Fruit fly (Drosophila melanogaster) whole organism, embryonic: ENCODE measurements around the gene CG32428.

Experiments
- Aef1 ChIP-seq: fragments of 200-800 bp; sonication (Bioruptor generic); IDR thresholded peaks from 3 replicates; pipeline ENCODE4 v1.3.6; 2022; ENCODE audit warnings: missing biosample characterization, missing genetic modification characterization
- Asciz ChIP-seq: fragments of 200-800 bp; sonication (Bioruptor generic); optimal IDR thresholded peaks from 2 replicates; lab custom pipeline; 2017; ENCODE audit warnings: missing biosample characterization, mild to moderate bottlenecking, missing genetic modification characterization, missing genetic modification reagents
- Atf3 ChIP-seq: fragments of 200-800 bp; sonication (Bioruptor generic); optimal IDR thresholded peaks from 3 replicates; lab custom pipeline; 2016; ENCODE audit warnings: missing biosample characterization, missing genetic modification characterization
- CG11696 ChIP-seq: fragments of 200-800 bp; sonication (Bioruptor generic); IDR thresholded peaks from 2 replicates; pipeline ENCODE4 v1.3.6; 2022; ENCODE audit warnings: missing biosample characterization, missing genetic modification characterization
- CG12299 ChIP-seq: fragments of 200-800 bp; sonication (Bioruptor generic); optimal IDR thresholded peaks from 2 replicates; lab custom pipeline; 2018; ENCODE audit warnings: missing biosample characterization, mild to moderate bottlenecking, missing genetic modification characterization
- CG1603 ChIP-seq: fragments of 200-800 bp; sonication (Bioruptor generic); optimal IDR thresholded peaks from 2 replicates; lab custom pipeline; 2019; ENCODE audit warnings: missing biosample characterization, mild to moderate bottlenecking, missing genetic modification characterization, moderate library complexity
- CG16779 ChIP-seq: fragments of 200-800 bp; sonication (Bioruptor generic); IDR thresholded peaks from 2 replicates; pipeline ENCODE4 v1.3.6; 2022; ENCODE audit warnings: missing biosample characterization, missing genetic modification characterization
- CG18619 ChIP-seq: fragments of 200-800 bp; sonication (Bioruptor generic); optimal IDR thresholded peaks from 3 replicates; lab custom pipeline; 2017; ENCODE audit warnings: missing biosample characterization, mild to moderate bottlenecking, missing genetic modification characterization
- CG2202 ChIP-seq: fragments of 200-800 bp; sonication (Bioruptor generic); optimal IDR thresholded peaks from 2 replicates; lab custom pipeline; 2018; ENCODE audit warnings: missing biosample characterization, mild to moderate bottlenecking, missing genetic modification characterization
- CG31365 ChIP-seq: fragments of 200-800 bp; sonication (Bioruptor generic); optimal IDR thresholded peaks from 2 replicates; lab custom pipeline; 2018; ENCODE audit warnings: missing biosample characterization, mild to moderate bottlenecking, missing genetic modification characterization
- CG32772 ChIP-seq: fragments of 200-800 bp; sonication (Bioruptor generic); IDR thresholded peaks from 2 replicates; pipeline ENCODE4 v1.3.6; 2022; ENCODE audit warnings: missing biosample characterization, missing genetic modification characterization
- CG6854 ChIP-seq: fragments of 200-800 bp; sonication (Bioruptor generic); optimal IDR thresholded peaks from 3 replicates; lab custom pipeline; 2017; ENCODE audit warnings: missing biosample characterization, mild to moderate bottlenecking, missing genetic modification characterization
- CG7556 ChIP-seq: fragments of 200-800 bp; sonication (Bioruptor generic); optimal IDR thresholded peaks from 2 replicates; lab custom pipeline; 2017; ENCODE audit warnings: missing biosample characterization, mild to moderate bottlenecking, missing genetic modification characterization
- CkIIα-i1 ChIP-seq: fragments of 200-800 bp; sonication (Bioruptor generic); IDR thresholded peaks from 2 replicates; pipeline ENCODE4 v1.3.6; 2022; ENCODE audit warnings: missing biosample characterization, missing genetic modification characterization
- Dll ChIP-seq: fragments of 200-800 bp; sonication (Bioruptor generic); IDR thresholded peaks from 4 replicates; pipeline ENCODE4 v1.3.6; 2022; ENCODE audit warnings: missing biosample characterization, missing genetic modification characterization; ENCODE audit not compliant: partially characterized antibody
- Fer1 ChIP-seq: fragments of 200-800 bp; sonication (Bioruptor generic); optimal IDR thresholded peaks from 2 replicates; lab custom pipeline; 2017; ENCODE audit warnings: missing biosample characterization, mild to moderate bottlenecking, missing genetic modification characterization
- Max ChIP-seq: fragments of 200-800 bp; sonication (Bioruptor generic); optimal IDR thresholded peaks from 2 replicates; lab custom pipeline; 2016; ENCODE audit warnings: missing biosample characterization, mild to moderate bottlenecking, missing genetic modification characterization
- NFAT ChIP-seq: fragments of 200-800 bp; sonication (Bioruptor generic); IDR thresholded peaks from 2 replicates; pipeline ENCODE4 v1.3.6; 2022; ENCODE audit warnings: missing biosample characterization, missing genetic modification characterization
- Oli ChIP-seq: fragments of 200-800 bp; sonication (Bioruptor generic); optimal IDR thresholded peaks from 2 replicates; lab custom pipeline; 2018; ENCODE audit warnings: missing biosample characterization, mild to moderate bottlenecking, missing genetic modification characterization, moderate library complexity
- Stat92E ChIP-seq, 3 experiments: fragments of >200 bp in 2 of 3; fragments of 200-800 bp in 1 of 3; sonication (Bioruptor generic) in 1 of 3; optimal IDR thresholded peaks; 2 replicates each; lab custom pipeline; 2017 to 2019; ENCODE audit warnings: missing biosample characterization in 3 of 3, missing genetic modification characterization in 3 of 3, mild to moderate bottlenecking in 1 of 3, moderate library complexity in 1 of 3
- abd-A ChIP-seq: fragments of 200-800 bp; sonication (Bioruptor generic); optimal IDR thresholded peaks from 3 replicates; lab custom pipeline; 2019; ENCODE audit warnings: missing biosample characterization, mild to moderate bottlenecking, missing genetic modification characterization, moderate library complexity
- br ChIP-seq: fragments of >200 bp; optimal IDR thresholded peaks from 2 replicates; lab custom pipeline; 2017
- chif ChIP-seq, 2 experiments: fragments of 200-800 bp; sonication (Bioruptor generic); optimal IDR thresholded peaks; 3 replicates each; lab custom pipeline; 2016; ENCODE audit warnings: missing biosample characterization in 2 of 2, missing genetic modification characterization in 2 of 2
- crc ChIP-seq: fragments of 200-800 bp; sonication (Bioruptor generic); optimal IDR thresholded peaks from 2 replicates; lab custom pipeline; 2016; ENCODE audit warnings: missing biosample characterization, missing genetic modification characterization
- dm ChIP-seq: fragments of 200-800 bp; sonication (Bioruptor generic); optimal IDR thresholded peaks from 3 replicates; lab custom pipeline; 2016; ENCODE audit warnings: missing biosample characterization, missing genetic modification characterization
- dpn ChIP-seq, 2 experiments: fragments of 200-800 bp; sonication (Bioruptor generic); optimal IDR thresholded peaks; 3 replicates each; lab custom pipeline; 2016; ENCODE audit warnings: missing biosample characterization in 2 of 2, missing genetic modification characterization in 2 of 2
- en ChIP-seq: fragments of 200-800 bp; sonication (Bioruptor generic); optimal IDR thresholded peaks from 2 replicates; lab custom pipeline; 2016; ENCODE audit warnings: missing biosample characterization, missing genetic modification characterization
- gsb-n ChIP-seq: fragments of 200-800 bp; sonication (Bioruptor generic); optimal IDR thresholded peaks from 3 replicates; lab custom pipeline; 2018; ENCODE audit warnings: missing biosample characterization, mild to moderate bottlenecking, missing genetic modification characterization
- hb ChIP-seq: fragments of 200-800 bp; sonication (Bioruptor generic); IDR thresholded peaks from 3 replicates; pipeline ENCODE4 v1.3.6; 2022; ENCODE audit warnings: missing biosample characterization, missing genetic modification characterization; ENCODE audit not compliant: partially characterized antibody
- her ChIP-seq: fragments of 200-800 bp; sonication (Bioruptor generic); optimal IDR thresholded peaks from 2 replicates; lab custom pipeline; 2016; ENCODE audit warnings: missing biosample characterization, missing genetic modification characterization
- insv ChIP-seq, 2 experiments: fragments of 200-800 bp; sonication (Bioruptor generic); optimal IDR thresholded peaks; 3 replicates each; lab custom pipeline; 2016 to 2018; ENCODE audit warnings: missing biosample characterization in 2 of 2, missing genetic modification characterization in 2 of 2
- jing ChIP-seq: fragments of 200-800 bp; sonication (Bioruptor generic); optimal IDR thresholded peaks from 2 replicates; lab custom pipeline; 2018; ENCODE audit warnings: missing biosample characterization, mild to moderate bottlenecking, missing genetic modification characterization
- ken ChIP-seq: fragments of 200-800 bp; sonication (Bioruptor generic); IDR thresholded peaks from 3 replicates; pipeline ENCODE4 v1.3.6; 2022; ENCODE audit warnings: missing biosample characterization, missing genetic modification characterization
- lilli ChIP-seq: fragments of 200-800 bp; sonication (Bioruptor generic); optimal IDR thresholded peaks from 3 replicates; lab custom pipeline; 2016; ENCODE audit warnings: missing biosample characterization, missing genetic modification characterization
- mirr ChIP-seq: fragments of 200-800 bp; sonication (Bioruptor generic); optimal IDR thresholded peaks from 3 replicates; lab custom pipeline; 2018; ENCODE audit warnings: missing biosample characterization, mild to moderate bottlenecking, missing genetic modification characterization
- mld ChIP-seq: fragments of 200-800 bp; sonication (Bioruptor generic); IDR thresholded peaks from 3 replicates; pipeline ENCODE4 v1.3.6; 2022; ENCODE audit warnings: missing biosample characterization, missing genetic modification characterization; ENCODE audit not compliant: partially characterized antibody
- nmo ChIP-seq: fragments of 200-800 bp; sonication (Bioruptor generic); optimal IDR thresholded peaks from 2 replicates; lab custom pipeline; 2018; ENCODE audit warnings: missing biosample characterization, mild to moderate bottlenecking, missing genetic modification characterization, moderate library complexity
- pb ChIP-seq: fragments of 200-800 bp; sonication (Bioruptor generic); optimal IDR thresholded peaks from 3 replicates; lab custom pipeline; 2016; ENCODE audit warnings: missing biosample characterization, missing genetic modification characterization
- pho ChIP-seq: fragments of 200-800 bp; sonication (Bioruptor generic); optimal IDR thresholded peaks from 2 replicates; lab custom pipeline; 2016; ENCODE audit warnings: missing biosample characterization, missing genetic modification characterization
- pzg ChIP-seq: fragments of 200-800 bp; sonication (Bioruptor generic); optimal IDR thresholded peaks from 3 replicates; lab custom pipeline; 2018; ENCODE audit warnings: missing biosample characterization, mild to moderate bottlenecking, missing genetic modification characterization, moderate library complexity
- scrt ChIP-seq: fragments of 200-800 bp; sonication (Bioruptor generic); optimal IDR thresholded peaks from 2 replicates; lab custom pipeline; 2018; ENCODE audit warnings: missing biosample characterization, mild to moderate bottlenecking, missing genetic modification characterization, moderate library complexity
- sens ChIP-seq: fragments of 200-800 bp; sonication (Bioruptor generic); peaks from one replicate; lab custom pipeline; 2016; ENCODE audit warnings: missing biosample characterization, missing genetic modification characterization
- slou ChIP-seq: fragments of 200-800 bp; sonication (Bioruptor generic); optimal IDR thresholded peaks from 3 replicates; lab custom pipeline; 2016; ENCODE audit warnings: missing biosample characterization, missing genetic modification characterization
- sob ChIP-seq: fragments of 200-800 bp; sonication (Bioruptor generic); IDR thresholded peaks from 2 replicates; pipeline ENCODE4 v1.3.6; 2022; ENCODE audit warnings: missing biosample characterization, missing genetic modification characterization
- stwl ChIP-seq: fragments of 200-800 bp; sonication (Bioruptor generic); optimal IDR thresholded peaks from 3 replicates; lab custom pipeline; 2018; ENCODE audit warnings: missing biosample characterization, mild to moderate bottlenecking, missing genetic modification characterization, moderate library complexity
- tio ChIP-seq: fragments of 200-800 bp; sonication (Bioruptor generic); optimal IDR thresholded peaks from 2 replicates; lab custom pipeline; 2017; ENCODE audit warnings: missing biosample characterization, missing genetic modification characterization, inconsistent platforms
- ttk ChIP-seq: fragments of 200-800 bp; sonication (Bioruptor generic); IDR thresholded peaks from 2 replicates; pipeline ENCODE4 v2.1.2; 2022; ENCODE audit warnings: missing biosample characterization, missing genetic modification characterization
- tx ChIP-seq: fragments of 200-800 bp; sonication (Bioruptor generic); optimal IDR thresholded peaks from 2 replicates; lab custom pipeline; 2016; ENCODE audit warnings: missing biosample characterization, missing genetic modification characterization
- unpg ChIP-seq: fragments of 200-800 bp; sonication (Bioruptor generic); optimal IDR thresholded peaks from 3 replicates; lab custom pipeline; 2018; ENCODE audit warnings: missing biosample characterization, mild to moderate bottlenecking, missing genetic modification characterization, moderate library complexity
- usp ChIP-seq: fragments of >200 bp; optimal IDR thresholded peaks from 2 replicates; lab custom pipeline; 2017; ENCODE audit warnings: missing biosample characterization, missing genetic modification characterization
- vfl ChIP-seq: fragments of 200-800 bp; sonication (Bioruptor generic); optimal IDR thresholded peaks from 2 replicates; lab custom pipeline; 2016; ENCODE audit warnings: missing biosample characterization, missing genetic modification characterization

The CG32428 gene

DNA sequence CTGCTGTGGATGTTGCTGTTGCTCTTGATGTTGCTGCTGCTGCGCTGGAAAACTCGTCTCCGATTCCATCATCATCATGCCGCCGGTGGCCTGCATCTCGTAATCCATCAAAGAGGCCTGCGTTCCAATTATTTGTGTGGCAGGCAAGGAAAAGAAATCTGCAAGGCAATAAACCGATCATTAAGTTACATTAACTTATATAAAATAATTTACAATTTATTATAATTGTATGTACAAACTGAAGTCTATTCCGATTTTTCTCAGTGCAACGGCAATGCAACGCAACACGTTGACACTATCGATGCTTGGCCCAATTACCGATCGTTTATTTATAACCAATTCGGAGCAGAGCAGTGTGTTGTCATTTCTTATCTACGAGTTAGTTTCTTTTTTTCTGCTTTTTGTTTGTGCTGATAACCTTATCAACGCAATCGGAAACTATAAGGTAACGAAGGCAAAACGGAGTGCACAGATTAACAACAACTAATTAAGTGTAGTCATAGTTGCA lies 2.5 kb downstream of the CG32428 start (continued):
- TF ChIP-seq pho (GFP tag; lab: Kevin White, UChicago) (no peak), abd-A (tag; lab: Kevin White, UChicago) (no peak), br (lab: Kevin White, UChicago) (no peak), chif (GFP tag; optimal IDR thresholded peaks at IDR 0.05; lab: Kevin White, UChicago) (no peak), CG32772 (GFP tag; lab: Robert Waterston, UW) (0 out of 2 replicates have a peak, but pooled peaks have one; percentile 15), insv (GFP tag; optimal IDR thresholded peaks at IDR 0.05; lab: Kevin White, UChicago) (no peak), CG7556 (GFP tag; lab: Kevin White, UChicago) (peak; percentile 40), CG6854 (GFP tag; lab: Kevin White, UChicago) (no peak), Oli (tag; lab: Kevin White, UChicago) (peak; percentile 68), en (GFP tag; lab: Kevin White, UChicago) (no peak), nmo (GFP tag; lab: Kevin White, UChicago) (peak; percentile 23), ken (GFP tag; lab: Robert Waterston, UW) (peak; percentile 56; the same call in 1 of the 3 replicates), CkIIα-i1 (GFP tag; lab: Robert Waterston, UW) (no peak), Fer1 (peak; percentile 63), her (GFP tag; lab: Kevin White, UChicago) (peak; percentile 15), crc (GFP tag; lab: Kevin White, UChicago) (no peak), CG1603 (peak; percentile 67), lilli (GFP tag; lab: Kevin White, UChicago) (peak; percentile 0), sens (GFP tag; lab: Kevin White, UChicago) (peak; percentile 26), vfl (GFP tag; lab: Kevin White, UChicago) (no peak), CG12299 (tag; lab: Kevin White, UChicago) (no peak), tio (GFP tag; lab: Kevin White, UChicago) (peak; percentile 3), pb (GFP tag; lab: Kevin White, UChicago) (no peak), jing (GFP tag; lab: Kevin White, UChicago) (peak; percentile 23), tx (GFP tag; lab: Kevin White, UChicago) (no peak), dpn (GFP tag; optimal IDR thresholded peaks at IDR 0.05; lab: Kevin White, UChicago) (peak in 1 of 2 experiments; percentile 8), mirr (GFP tag; lab: Kevin White, UChicago) (peak; percentile 48), CG18619 (GFP tag; lab: Kevin White, UChicago) (no peak), ttk (GFP tag; lab: Robert Waterston, UW) (peak; percentile 53; the same call in 1 of the 2 replicates), CG31365 (tag; lab: Kevin White, UChicago) (peak; percentile 13), mld (GFP tag; lab: Robert Waterston, UW) (no peak), Stat92E (GFP tag; optimal IDR thresholded peaks at IDR 0.05; lab: Kevin White, UChicago) (no peak), Atf3 (no peak), stwl (tag; lab: Kevin White, UChicago) (no peak), hb (no peak), CG2202 (no peak), Max (GFP tag; lab: Kevin White, UChicago) (peak; percentile 55), scrt (GFP tag; lab: Kevin White, UChicago) (peak; percentile 13), pzg (GFP tag; lab: Kevin White, UChicago) (no peak), sob (GFP tag; lab: Robert Waterston, UW) (peak; percentile 52), Aef1 (GFP tag; lab: Robert Waterston, UW) (peak; percentile 49; the same call in 2 of the 3 replicates), Dll (no peak), CG11696 (GFP tag; lab: Robert Waterston, UW) (peak; percentile 26; the same call in 1 of the 2 replicates), NFAT (GFP tag; lab: Robert Waterston, UW) (no peak), dm (GFP tag; lab: Kevin White, UChicago) (no peak), Asciz (GFP tag; lab: Kevin White, UChicago) (peak; percentile 76), CG16779 (GFP tag; lab: Robert Waterston, UW) (no peak), slou (no peak), usp (GFP tag; lab: Kevin White, UChicago) (no peak), unpg (GFP tag; lab: Kevin White, UChicago) (peak; percentile 65), gsb-n (tag; lab: Kevin White, UChicago) (peak; percentile 42)
